Worm (Caenorhabditis elegans) whole organism, early embryonic: ENCODE data around the gene F01G10.6.

Experiments used
- F13C5.2 ChIP-seq: sonication (generic microtip); optimal IDR thresholded peaks from 2 replicates; lab custom pipeline; 2017; ENCODE audit warnings: mild to moderate bottlenecking, missing genetic modification characterization, inconsistent platforms, missing compliant biosample characterization
- aly-1 ChIP-seq: sonication (generic microtip); optimal IDR thresholded peaks from 2 replicates; lab custom pipeline; 2016; ENCODE audit warnings: missing genetic modification characterization, missing compliant biosample characterization
- ama-1 ChIP-seq: fragments of 150-350 bp; optimal IDR thresholded peaks from 2 replicates; lab custom pipeline; 2014
- ceh-13 ChIP-seq: fragments of 200-800 bp; sonication (Bioruptor generic); optimal IDR thresholded peaks from 2 replicates; lab custom pipeline; 2018; ENCODE audit warnings: mild to moderate bottlenecking, missing genetic modification characterization, missing compliant biosample characterization
- flt-1 ChIP-seq: fragments of 200-800 bp; sonication (Bioruptor generic); IDR thresholded peaks from 2 replicates; pipeline ENCODE4 v1.3.6; 2022; ENCODE audit warnings: missing genetic modification characterization, missing compliant biosample characterization
- hmbx-1 ChIP-seq: sonication (generic microtip); optimal IDR thresholded peaks from 2 replicates; lab custom pipeline; 2016; ENCODE audit warnings: mild to moderate bottlenecking, missing genetic modification characterization, missing compliant biosample characterization
- tbx-37 ChIP-seq: fragments of 200-800 bp; sonication (Bioruptor generic); conservative IDR thresholded peaks from 2 replicates; pipeline ENCODE4 v1.3.6; 2022; ENCODE audit warnings: missing genetic modification reagents, missing genetic modification characterization, missing compliant biosample characterization

ce11 chrIV:10269137-10269933 is 41.9 kb upstream of the F01G10.6 start, which contains the start of the genes nspd-7 and Y43C5A.2:
- TF ChIP-seq ceh-13 (GFP tag; lab: Kevin White, UChicago) (no peak), ama-1 (no peak), hmbx-1 (tag; lab: Kevin White, UChicago) (no peak), flt-1 (no peak), aly-1 (tag; lab: Kevin White, UChicago) (no peak), tbx-37 (GFP tag; lab: Robert Waterston, UW) (no peak), F13C5.2 (tag; lab: Kevin White, UChicago) (no peak)
